Fruit fly (Drosophila melanogaster): ENCODE measurements around the gene CG10555.

DNA sequence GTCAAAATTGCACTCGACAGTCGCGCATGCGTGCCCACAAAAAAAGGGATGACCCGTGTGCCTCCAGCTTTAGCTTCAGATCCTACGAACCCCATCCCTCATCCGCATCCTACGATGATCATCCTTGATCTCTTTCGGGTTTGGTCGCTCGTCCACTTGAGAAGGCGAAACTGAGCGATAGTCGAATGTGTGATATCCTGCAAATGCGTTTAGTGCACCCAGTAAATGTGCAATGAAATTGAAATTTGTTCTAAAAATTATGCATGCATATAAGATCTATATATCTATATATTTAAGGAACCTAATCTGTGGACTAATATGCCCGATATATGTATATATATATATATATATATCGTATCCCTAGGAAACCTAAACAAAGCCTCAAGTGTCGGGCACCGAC, 45.5 kb downstream of the CG10555 start:
- no peak for TF ChIP-seq psq (optimal IDR thresholded peaks at IDR 0.05)
- TF ChIP-seq pan (optimal IDR thresholded peaks at IDR 0.05) = no peak

Measured in whole organism.